Worm (Caenorhabditis elegans) whole organism, L2 larva: ENCODE measurements around the gene W05H7.1.

Source experiments
- crh-2 ChIP-seq: sonication (generic microtip); optimal IDR thresholded peaks from 2 replicates; lab custom pipeline; 2017; ENCODE audit warnings: missing biosample characterization, missing genetic modification characterization
- dmd-4 ChIP-seq: sonication (generic microtip); optimal IDR thresholded peaks from 2 replicates; lab custom pipeline; 2017; ENCODE audit warnings: missing biosample characterization, missing genetic modification characterization
- elt-3 ChIP-seq: sonication (generic microtip); optimal IDR thresholded peaks from 2 replicates; lab custom pipeline; 2017; ENCODE audit warnings: missing biosample characterization, missing genetic modification characterization
- fos-1 ChIP-seq: fragments of 150-350 bp; optimal IDR thresholded peaks from 2 replicates; lab custom pipeline; 2014; ENCODE audit warnings: missing biosample characterization, missing genetic modification characterization
- lin-13 ChIP-seq: fragments of 150-350 bp; optimal IDR thresholded peaks from 2 replicates; lab custom pipeline; 2014; ENCODE audit warnings: missing biosample characterization, missing genetic modification reagents, missing genetic modification characterization
- lsy-2 ChIP-seq, 2 experiments: fragments of 150-350 bp in 1 of 2; sonication (generic microtip) in 1 of 2; optimal IDR thresholded peaks; 2 replicates each; lab custom pipeline; 2014 to 2017; ENCODE audit warnings: missing biosample characterization in 2 of 2, missing genetic modification characterization in 2 of 2
- mdl-1 ChIP-seq, 2 experiments: fragments of 150-350 bp in 1 of 2; sonication (generic microtip) in 1 of 2; optimal IDR thresholded peaks; 2 replicates each; lab custom pipeline; 2017; ENCODE audit warnings: missing biosample characterization in 2 of 2, missing genetic modification characterization in 2 of 2
- nhr-6 ChIP-seq: fragments of 150-350 bp; optimal IDR thresholded peaks from 2 replicates; lab custom pipeline; 2014; ENCODE audit warnings: missing biosample characterization, missing genetic modification characterization
- skn-1 ChIP-seq: sonication (generic microtip); optimal IDR thresholded peaks from 2 replicates; lab custom pipeline; 2017; ENCODE audit warnings: missing biosample characterization, missing genetic modification characterization
- zag-1 ChIP-seq: fragments of 150-350 bp; optimal IDR thresholded peaks from 2 replicates; lab custom pipeline; 2014; ENCODE audit warnings: missing biosample characterization, missing genetic modification characterization
- ztf-11 ChIP-seq: sonication (generic microtip); optimal IDR thresholded peaks from 2 replicates; lab custom pipeline; 2017; ENCODE audit warnings: missing biosample characterization, missing genetic modification characterization
- ztf-4 ChIP-seq: fragments of 150-350 bp; optimal IDR thresholded peaks from 2 replicates; lab custom pipeline; 2014; ENCODE audit warnings: missing biosample characterization, missing genetic modification characterization

DNA sequence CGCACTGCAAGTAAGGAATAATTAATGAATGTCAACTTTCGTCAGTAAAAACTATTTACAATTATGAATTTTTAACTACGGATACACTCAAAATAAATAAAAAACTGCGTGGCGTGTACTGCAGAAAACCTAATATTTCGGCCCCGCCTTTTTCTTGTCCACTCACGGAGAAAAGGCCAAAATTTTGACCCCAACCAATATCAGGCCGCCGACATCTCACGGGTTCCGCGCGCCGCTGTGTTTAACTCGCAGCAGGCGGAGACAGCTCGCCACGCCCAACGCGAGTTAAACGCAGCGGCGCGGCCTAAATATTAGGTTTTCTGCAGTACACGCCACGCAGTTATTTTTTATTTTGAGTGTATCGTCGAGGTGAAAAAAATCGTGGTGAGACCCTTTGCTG lies 20.7 kb downstream of the W05H7.1 start:
- no peak for TF ChIP-seq nhr-6 (tag; lab: Kevin White, UChicago)
- TF ChIP-seq lin-13 (GFP tag; lab: Kevin White, UChicago) = no peak
- TF ChIP-seq mdl-1 (tag; optimal IDR thresholded peaks at IDR 0.05; lab: Kevin White, UChicago) = no peak
- TF ChIP-seq zag-1 (tag; lab: Kevin White, UChicago) = no peak
- no peak for TF ChIP-seq skn-1 (tag; lab: Kevin White, UChicago)
- TF ChIP-seq crh-2 (tag; lab: Kevin White, UChicago) = no peak
- no peak for TF ChIP-seq fos-1
- no peak for TF ChIP-seq dmd-4 (tag; lab: Kevin White, UChicago)
- no peak for TF ChIP-seq ztf-11 (tag; lab: Kevin White, UChicago)
- TF ChIP-seq ztf-4 (tag; lab: Kevin White, UChicago) = no peak
- no peak for TF ChIP-seq lsy-2 (tag; optimal IDR thresholded peaks at IDR 0.05; lab: Kevin White, UChicago)
- no peak for TF ChIP-seq elt-3 (tag; lab: Kevin White, UChicago)
